Worm (Caenorhabditis elegans): ENCODE results near the gene Y17D7C.6.

Gene Y17D7C.6

ce11 chrV:18674367-18674766, 35.2 kb upstream of the Y17D7C.6 start:
- TF ChIP-seq elt-2 (tag; optimal IDR thresholded peaks at IDR 0.05), result no peak
- no peak for TF ChIP-seq ceh-48 (tag; optimal IDR thresholded peaks at IDR 0.05)
- no peak for TF ChIP-seq mec-3 (tag; optimal IDR thresholded peaks at IDR 0.05; ENCODE audit: borderline replicate concordance)

- no peak for TF ChIP-seq ceh-31 (tag; optimal IDR thresholded peaks at IDR 0.05)
- TF ChIP-seq elt-2 (tag; optimal IDR thresholded peaks at IDR 0.05), result no peak
- TF ChIP-seq nfya-1 (tag; optimal IDR thresholded peaks at IDR 0.05), result no peak
- TF ChIP-seq Y22D7AL.16 (tag; optimal IDR thresholded peaks at IDR 0.05), result no peak
- TF ChIP-seq pat-9 (tag; optimal IDR thresholded peaks at IDR 0.05), result no peak
- no peak for TF ChIP-seq zip-5 (tag; optimal IDR thresholded peaks at IDR 0.05)
- TF ChIP-seq rnt-1 (tag; optimal IDR thresholded peaks at IDR 0.05), result no peak
- TF ChIP-seq npax-4 (tag; optimal IDR thresholded peaks at IDR 0.05), result no peak
- no peak for TF ChIP-seq lim-6 (tag; optimal IDR thresholded peaks at IDR 0.05)
- no peak for TF ChIP-seq ceh-22 (tag; optimal IDR thresholded peaks at IDR 0.05)
- TF ChIP-seq unc-3 (GFP tag; conservative IDR thresholded peaks at IDR 0.05), result no peak
- no peak for TF ChIP-seq unc-3 (tag; optimal IDR thresholded peaks at IDR 0.05)
- no peak for TF ChIP-seq ahr-1 (tag; optimal IDR thresholded peaks at IDR 0.05)
- TF ChIP-seq ceh-6 (GFP tag; optimal IDR thresholded peaks at IDR 0.05), result no peak
- no peak for TF ChIP-seq nhr-232 (tag; optimal IDR thresholded peaks at IDR 0.05)
These were observed 25.1 kb upstream of the Y17D7C.6 start, which contains the start of gene Y69H2.17 for ce11 chrV:18684455-18684987. Gene Y69H2.17, plus strand, starts transcription at chrV:18684937.

- TF ChIP-seq T23F11.4 (GFP tag; optimal IDR thresholded peaks at IDR 0.05) (no peak), pha-4 (tag; optimal IDR thresholded peaks at IDR 0.05) (no peak), hlh-13 (GFP tag; optimal IDR thresholded peaks at IDR 0.05) (no peak), mec-3 (tag; optimal IDR thresholded peaks at IDR 0.05; ENCODE audit: borderline replicate concordance) (no peak), unc-86 (tag; optimal IDR thresholded peaks at IDR 0.05) (no peak), eyg-1 (tag; optimal IDR thresholded peaks at IDR 0.05) (no peak), ceh-18 (tag; optimal IDR thresholded peaks at IDR 0.05) (no peak), ama-1 (optimal IDR thresholded peaks at IDR 0.05) (no peak)
These were observed 22.2 kb upstream of the Y17D7C.6 start for ce11 chrV:18687361-18687760.

- TF ChIP-seq ceh-48 (tag; optimal IDR thresholded peaks at IDR 0.05), result peak; percentile 23
- no peak for TF ChIP-seq pha-4 (tag; optimal IDR thresholded peaks at IDR 0.05)
- TF ChIP-seq nfya-1 (tag; optimal IDR thresholded peaks at IDR 0.05), result peak; percentile 25
- peak; percentile 8 for TF ChIP-seq ceh-30 (tag; optimal IDR thresholded peaks at IDR 0.05)
These were observed 19.9 kb upstream of the Y17D7C.6 start, which contains the start of the genes ubc-19 and Y69H2.7 for ce11 chrV:18689681-18690080. Gene ubc-19, minus strand, starts transcription at chrV:18689762. Gene Y69H2.7, plus strand, starts transcription at chrV:18689989.

ce11 chrV:18695469-18695868, 14.1 kb upstream of the Y17D7C.6 start:
- TF ChIP-seq K09A11.1 (tag; optimal IDR thresholded peaks at IDR 0.05; ENCODE audit: insufficient read depth), result no peak
- no peak for TF ChIP-seq pros-1 (tag; optimal IDR thresholded peaks at IDR 0.05)
- TF ChIP-seq ets-4 (tag; optimal IDR thresholded peaks at IDR 0.05), result no peak
- TF ChIP-seq pqm-1 (tag; optimal IDR thresholded peaks at IDR 0.05), result no peak
- no peak for TF ChIP-seq lim-6 (tag; optimal IDR thresholded peaks at IDR 0.05)
- no peak for TF ChIP-seq pat-9 (tag; optimal IDR thresholded peaks at IDR 0.05)

ce11 chrV:18699326-18699725, 10.3 kb upstream of the Y17D7C.6 start, which contains the start of gene nhr-241:
Gene nhr-241, plus strand, starts transcription at chrV:18699451.
- TF ChIP-seq fkh-10 (GFP tag; optimal IDR thresholded peaks at IDR 0.05), result no peak
- TF ChIP-seq pag-3 (tag; optimal IDR thresholded peaks at IDR 0.05; ENCODE audit: borderline replicate concordance), result peak; percentile 46

- peak; percentile 91 for TF ChIP-seq elt-2 (tag; optimal IDR thresholded peaks at IDR 0.05)
- no peak for TF ChIP-seq gmeb-2 (tag; optimal IDR thresholded peaks at IDR 0.05)
- no peak for TF ChIP-seq ama-1 (optimal IDR thresholded peaks at IDR 0.05)
- TF ChIP-seq Y22D7AL.16 (tag; optimal IDR thresholded peaks at IDR 0.05), result no peak
- TF ChIP-seq K09A11.1 (tag; optimal IDR thresholded peaks at IDR 0.05; ENCODE audit: insufficient read depth), result no peak
- no peak for TF ChIP-seq elt-4 (tag; optimal IDR thresholded peaks at IDR 0.05)
- TF ChIP-seq sox-4 (tag; optimal IDR thresholded peaks at IDR 0.05), result no peak
- no peak for TF ChIP-seq fax-1 (tag; optimal IDR thresholded peaks at IDR 0.05)
These were observed 8.3 kb upstream of the Y17D7C.6 start, which contains the start of gene Y69H2.9 for ce11 chrV:18701306-18701705. Gene Y69H2.9, plus strand, starts transcription at chrV:18701538.

Measured in whole organism, late embryonic.